Fruit fly (Drosophila melanogaster) whole organism, embryonic: ENCODE results near the gene CG13690.

Source experiments
- CG15696 ChIP-seq: fragments of 200-800 bp; sonication (Bioruptor generic); optimal IDR thresholded peaks from 2 replicates; lab custom pipeline; 2019; ENCODE audit warnings: missing biosample characterization, mild to moderate bottlenecking, missing genetic modification characterization, moderate library complexity
- CG3281 ChIP-seq: fragments of 200-800 bp; sonication (Bioruptor generic); optimal IDR thresholded peaks from 3 replicates; lab custom pipeline; 2017; ENCODE audit warnings: missing biosample characterization, mild to moderate bottlenecking, missing genetic modification characterization
- CG33557 ChIP-seq: fragments of 200-800 bp; sonication (Bioruptor generic); optimal IDR thresholded peaks from 2 replicates; lab custom pipeline; 2019; ENCODE audit warnings: missing biosample characterization, mild to moderate bottlenecking, missing genetic modification characterization, moderate library complexity
- CG34422 ChIP-seq: fragments of 200-800 bp; sonication (Bioruptor generic); IDR thresholded peaks from 3 replicates; pipeline ENCODE4 v1.3.6; 2022; ENCODE audit warnings: missing biosample characterization, missing genetic modification characterization
- Dip2 ChIP-seq: fragments of 200-800 bp; sonication (Bioruptor generic); IDR thresholded peaks from 2 replicates; pipeline ENCODE4 v1.3.6; 2022; ENCODE audit warnings: missing biosample characterization, missing genetic modification characterization
- Tbp ChIP-seq: fragments of >200 bp; optimal IDR thresholded peaks from 2 replicates; lab custom pipeline; 2018; ENCODE audit warnings: missing biosample characterization, missing genetic modification characterization
- bbx ChIP-seq: fragments of 200-800 bp; sonication (Bioruptor generic); IDR thresholded peaks from 2 replicates; pipeline ENCODE4 v1.3.6; 2022; ENCODE audit warnings: missing biosample characterization, missing genetic modification characterization; ENCODE audit not compliant: partially characterized antibody
- cad ChIP-seq: fragments of >200 bp; optimal IDR thresholded peaks from 2 replicates; lab custom pipeline; 2017; ENCODE audit warnings: missing biosample characterization, missing genetic modification characterization
- gt ChIP-seq: fragments of 200-800 bp; sonication (Bioruptor generic); IDR thresholded peaks from 2 replicates; pipeline ENCODE4 v1.3.6; 2022; ENCODE audit warnings: missing biosample characterization, missing genetic modification characterization
- stc ChIP-seq: fragments of 200-800 bp; sonication (Bioruptor generic); IDR thresholded peaks from 2 replicates; pipeline ENCODE4 v1.3.6; 2022; ENCODE audit warnings: missing biosample characterization, missing genetic modification characterization
- ttk ChIP-seq: fragments of 200-800 bp; sonication (Bioruptor generic); IDR thresholded peaks from 2 replicates; pipeline ENCODE4 v2.1.2; 2022; ENCODE audit warnings: missing biosample characterization, missing genetic modification characterization

dm6 chr2L:455738-456137 lies 36.3 kb upstream of the CG13690 start:
- TF ChIP-seq gt (no peak), cad (GFP tag; lab: Kevin White, UChicago) (no peak), bbx (GFP tag; lab: Robert Waterston, UW) (no peak), stc (GFP tag; lab: Robert Waterston, UW) (no peak), CG15696 (tag; lab: Kevin White, UChicago) (no peak), Tbp (GFP tag; lab: Kevin White, UChicago) (no peak), CG33557 (no peak), ttk (GFP tag; lab: Robert Waterston, UW) (no peak), CG3281 (GFP tag; lab: Kevin White, UChicago) (no peak), Dip2 (GFP tag; lab: Robert Waterston, UW) (no peak), CG34422 (no peak)
